Worm (Caenorhabditis elegans): ENCODE data around the gene hxk-3.
"Not testable (repeated sequence)": the region's sequence is repeated elsewhere in the genome, so short reads cannot be mapped to it uniquely, and the experiment has no call there.

Gene hxk-3

DNA sequence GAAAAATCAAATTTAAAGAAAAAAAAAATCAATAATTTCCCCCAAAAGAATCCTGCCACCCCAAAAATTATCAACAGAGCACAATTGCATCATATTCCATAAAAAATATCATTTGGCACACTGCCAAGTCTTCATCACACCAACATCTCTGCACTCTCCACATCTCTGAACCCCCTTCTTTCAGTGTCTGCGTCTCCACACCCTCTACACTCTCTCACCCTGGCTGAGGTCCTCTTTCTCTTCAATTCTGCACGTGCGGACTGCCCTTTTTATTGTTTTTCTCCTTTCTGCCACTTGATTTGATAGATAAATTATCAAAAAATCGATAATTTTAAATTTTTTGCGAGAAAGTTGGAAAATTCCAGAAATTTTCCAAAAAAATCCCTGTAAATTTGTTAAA is at the start of gene hxk-3 (continued):
- TF ChIP-seq hlh-11 (tag; optimal IDR thresholded peaks at IDR 0.05), result peak; percentile 82
- TF ChIP-seq ceh-20 (GFP tag; IDR thresholded peaks at IDR 0.05), result 0 out of 2 replicates have a peak, but pooled peaks have one; percentile 24
- peak; percentile 52 for TF ChIP-seq mes-2 (tag; optimal IDR thresholded peaks at IDR 0.05; ENCODE audit: poor library complexity, severe bottlenecking)
- TF ChIP-seq nhr-102 (tag; optimal IDR thresholded peaks at IDR 0.05), result peak; percentile 3
- no peak for TF ChIP-seq zag-1 (tag; optimal IDR thresholded peaks at IDR 0.05)
- TF ChIP-seq ama-1 (optimal IDR thresholded peaks at IDR 0.05), result no peak
- peak; percentile 86 to 97 for TF ChIP-seq mdl-1 (tag; optimal IDR thresholded peaks at IDR 0.05)
- TF ChIP-seq nhr-10 (tag; optimal IDR thresholded peaks at IDR 0.05), result no peak
- TF ChIP-seq nhr-111 (GFP tag; optimal IDR thresholded peaks at IDR 0.05), result no peak
- 0 out of 2 replicates have a peak, but pooled peaks have one; percentile 39 for TF ChIP-seq arid-1 (GFP tag; conservative IDR thresholded peaks at IDR 0.05)
- TF ChIP-seq dpl-1 (GFP tag; optimal IDR thresholded peaks at IDR 0.05), result peak; percentile 47
- TF ChIP-seq nhr-41 (GFP tag; IDR thresholded peaks at IDR 0.05), result no peak
- no peak for TF ChIP-seq daf-19 (GFP tag; conservative IDR thresholded peaks at IDR 0.05)

ce11 chrIV:1448528-1448927 is 48.9 kb upstream of the hxk-3 start:
- TF ChIP-seq pha-4 (GFP tag; IDR thresholded peaks at IDR 0.05) (peak; percentile 17; the same call in 1 of the 2 replicates), set-16 (GFP tag; IDR thresholded peaks at IDR 0.05) (0 out of 2 replicates have a peak, but pooled peaks have one; percentile 29), lin-38 (GFP tag; IDR thresholded peaks at IDR 0.05) (peak; percentile 48)
- not testable (repeated sequence) for TF ChIP-seq pha-4 (tag; optimal IDR thresholded peaks at IDR 0.05)

DNA sequence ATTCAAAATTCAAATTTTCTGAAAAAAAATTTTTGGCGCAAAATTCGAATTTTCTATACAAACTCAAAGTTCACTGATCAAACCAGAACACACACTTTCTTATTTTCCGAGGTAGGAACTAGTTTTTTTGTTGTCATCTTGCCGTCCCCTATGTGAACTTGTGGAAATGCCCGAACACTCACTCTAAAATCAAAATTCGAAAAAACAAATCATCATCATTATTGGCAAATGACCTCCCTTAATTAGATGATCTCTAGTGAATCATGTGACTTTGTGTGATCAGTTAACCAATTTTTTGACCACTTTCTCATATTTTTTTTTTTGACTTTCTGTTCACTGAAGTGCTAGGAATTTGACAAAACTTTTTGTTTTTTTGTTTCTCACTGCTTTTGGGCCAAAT is 44.9 kb upstream of the hxk-3 start:
- TF ChIP-seq hlh-30 (tag; optimal IDR thresholded peaks at IDR 0.05; ENCODE audit: insufficient read depth) (peak; percentile 59), unc-62 (GFP tag; optimal IDR thresholded peaks at IDR 0.05 in 1 of 2) (peak in 1 of 2 experiments; percentile 69), unc-62 (tag; optimal IDR thresholded peaks at IDR 0.05) (no peak), nhr-28 (tag; optimal IDR thresholded peaks at IDR 0.05) (peak; percentile 59), lir-3 (tag; optimal IDR thresholded peaks at IDR 0.05) (no peak)

DNA sequence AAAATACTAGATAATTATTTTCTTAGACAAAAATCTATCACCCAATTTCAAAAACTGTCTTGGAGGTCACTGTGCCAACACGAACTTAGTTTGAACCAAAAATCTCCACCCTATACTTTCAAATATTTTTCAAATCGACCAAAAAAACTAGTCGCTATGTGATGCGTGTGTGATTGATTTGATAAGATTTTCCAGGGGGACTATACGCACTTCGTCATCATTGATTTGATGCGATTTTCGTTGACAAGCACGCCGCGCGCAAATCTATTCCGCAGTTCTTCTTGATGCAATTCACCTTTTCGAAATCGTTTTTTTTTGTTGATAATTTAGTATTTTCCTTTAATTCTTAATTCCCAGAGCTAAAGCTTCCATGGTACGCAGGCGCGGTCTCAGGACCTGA is 44.0 kb upstream of the hxk-3 start:
- TF ChIP-seq F37D6.2 (tag; optimal IDR thresholded peaks at IDR 0.05) (no peak), fos-1 (tag; optimal IDR thresholded peaks at IDR 0.05) (no peak), lim-7 (GFP tag; IDR thresholded peaks at IDR 0.05) (no peak), php-3 (GFP tag; IDR thresholded peaks at IDR 0.05) (no peak), daf-8 (GFP tag; IDR thresholded peaks at IDR 0.05) (no peak), nhr-28 (tag; optimal IDR thresholded peaks at IDR 0.05) (peak; percentile 61), pqm-1 (tag; optimal IDR thresholded peaks at IDR 0.05) (no peak), F10B5.3 (tag; optimal IDR thresholded peaks at IDR 0.05) (no peak), ZK337.2 (GFP tag; IDR thresholded peaks at IDR 0.05) (no peak), lin-1 (GFP tag; IDR thresholded peaks at IDR 0.05) (no peak), dmd-6 (GFP tag; IDR thresholded peaks at IDR 0.05) (peak; percentile 12; the same call in 1 of the 2 replicates)

DNA sequence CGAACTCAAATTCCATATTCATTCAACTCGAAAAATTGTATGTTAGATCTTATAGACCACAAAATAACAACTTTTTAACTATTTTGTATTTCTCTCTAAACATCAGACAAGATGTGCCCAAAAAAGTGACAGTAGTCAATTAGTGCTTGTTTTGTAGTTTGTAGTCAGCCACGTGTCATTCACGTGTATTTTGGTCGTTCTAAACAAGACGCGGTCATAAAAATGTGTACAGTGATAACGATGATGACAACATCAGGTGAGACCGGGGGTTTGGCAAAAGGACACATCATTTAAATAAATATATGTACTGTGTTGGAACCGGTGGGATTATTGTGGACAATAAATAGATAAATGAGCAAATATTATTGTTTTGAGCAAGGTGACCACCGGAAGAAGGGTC is 43.2 kb upstream of the hxk-3 start:
- TF ChIP-seq lin-1 (GFP tag; IDR thresholded peaks at IDR 0.05), result peak; percentile 28; the same call in 1 of the 2 replicates
- TF ChIP-seq lin-13 (GFP tag; optimal IDR thresholded peaks at IDR 0.05), result no peak
- peak; percentile 32; the same call in 1 of the 2 replicates for TF ChIP-seq tra-1 (GFP tag; IDR thresholded peaks at IDR 0.05)
- peak; percentile 60 for TF ChIP-seq mes-2 (tag; optimal IDR thresholded peaks at IDR 0.05; ENCODE audit: poor library complexity, severe bottlenecking)
- no peak for TF ChIP-seq nhr-76 (tag; optimal IDR thresholded peaks at IDR 0.05)
- no peak for TF ChIP-seq skn-1 (tag; optimal IDR thresholded peaks at IDR 0.05)
- no peak for TF ChIP-seq daf-12 (tag; optimal IDR thresholded peaks at IDR 0.05)
- TF ChIP-seq hlh-11 (tag; optimal IDR thresholded peaks at IDR 0.05), result peak; percentile 90
- peak; percentile 31; the same call in 1 of the 2 replicates for TF ChIP-seq lin-38 (GFP tag; IDR thresholded peaks at IDR 0.05)
- TF ChIP-seq mep-1 (tag; optimal IDR thresholded peaks at IDR 0.05), result peak; percentile 56
- TF ChIP-seq lin-39 (tag; optimal IDR thresholded peaks at IDR 0.05), result no peak
- no peak for TF ChIP-seq daf-19 (GFP tag; conservative IDR thresholded peaks at IDR 0.05)
- no peak; the same call in 1 of the 2 replicates for TF ChIP-seq ceh-20 (GFP tag; IDR thresholded peaks at IDR 0.05)
- no peak for TF ChIP-seq nhr-111 (GFP tag; optimal IDR thresholded peaks at IDR 0.05)
- peak; percentile 95 for TF ChIP-seq dmd-6 (GFP tag; IDR thresholded peaks at IDR 0.05)
- peak; percentile 97 for TF ChIP-seq mxl-2 (GFP tag; conservative IDR thresholded peaks at IDR 0.05)
- TF ChIP-seq Y75B8A.6 (GFP tag; IDR thresholded peaks at IDR 0.05), result no peak
- peak; percentile 80 for TF ChIP-seq mxl-3 (GFP tag; optimal IDR thresholded peaks at IDR 0.05)
- TF ChIP-seq nhr-77 (tag; optimal IDR thresholded peaks at IDR 0.05), result peak; percentile 29
- TF ChIP-seq php-3 (GFP tag; IDR thresholded peaks at IDR 0.05), result peak; percentile 85
- TF ChIP-seq nhr-48 (tag; optimal IDR thresholded peaks at IDR 0.05), result peak; percentile 80
- TF ChIP-seq unc-62 (GFP tag; optimal IDR thresholded peaks at IDR 0.05 in 1 of 2), result peak in 1 of 2 experiments; percentile 99
- no peak for TF ChIP-seq unc-62 (tag; optimal IDR thresholded peaks at IDR 0.05)

Data from whole organism, L4 larva.